Fruit fly (Drosophila melanogaster): ENCODE results near the gene Vps16B.
A peak's percentile ranks its signal among the peaks of the same experiment; 100 is the strongest.

Gene Vps16B

DNA sequence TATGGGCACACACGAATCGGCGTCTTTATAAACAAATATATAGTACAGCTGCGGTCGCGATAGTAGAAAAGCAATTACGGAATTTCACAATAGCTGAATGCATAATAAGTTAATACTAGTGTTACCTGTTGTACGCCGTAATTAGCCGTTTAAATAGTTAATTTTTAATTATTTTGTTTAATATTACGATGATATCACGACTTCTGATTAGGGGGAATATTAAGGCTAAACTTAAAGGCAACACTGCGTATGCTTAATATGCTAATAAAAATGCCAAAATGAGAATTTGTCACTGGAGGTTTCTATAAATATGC, 37.3 kb downstream of the Vps16B start (continued):
- TF ChIP-seq Ets97D (GFP tag; optimal IDR thresholded peaks at IDR 0.05) (no peak), CG12391 (tag; optimal IDR thresholded peaks at IDR 0.05) (no peak), bowl (GFP tag; IDR thresholded peaks at IDR 0.05) (no peak), CG12744 (GFP tag; optimal IDR thresholded peaks at IDR 0.05) (no peak), CG11093 (GFP tag; IDR thresholded peaks at IDR 0.05) (no peak), jing (GFP tag; optimal IDR thresholded peaks at IDR 0.05) (no peak), CG33557 (GFP tag; optimal IDR thresholded peaks at IDR 0.05) (no peak), Mad (GFP tag; optimal IDR thresholded peaks at IDR 0.05) (no peak), Elba2 (GFP tag; optimal IDR thresholded peaks at IDR 0.05) (no peak), CG3838 (GFP tag; optimal IDR thresholded peaks at IDR 0.05) (no peak), CG9437 (GFP tag; optimal IDR thresholded peaks at IDR 0.05) (no peak), wor (GFP tag; IDR thresholded peaks at IDR 0.05) (no peak), Chrac-16 (GFP tag; optimal IDR thresholded peaks at IDR 0.05) (no peak), ham (GFP tag; IDR thresholded peaks at IDR 0.05) (no peak), D19B (GFP tag; optimal IDR thresholded peaks at IDR 0.05) (peak; percentile 8), E2f1 (GFP tag; IDR thresholded peaks at IDR 0.05) (no peak), CG11696 (GFP tag; IDR thresholded peaks at IDR 0.05) (peak; percentile 31; the same call in 1 of the 2 replicates), seq (GFP tag; IDR thresholded peaks at IDR 0.05) (no peak), Opbp (GFP tag; IDR thresholded peaks at IDR 0.05; ENCODE audit: partially characterized antibody) (no peak), CG4820 (GFP tag; optimal IDR thresholded peaks at IDR 0.05) (no peak), CG17385 (GFP tag; optimal IDR thresholded peaks at IDR 0.05) (no peak), CG3995 (GFP tag; optimal IDR thresholded peaks at IDR 0.05) (no peak), exex (tag; optimal IDR thresholded peaks at IDR 0.05) (peak; percentile 41), CG15073 (GFP tag; optimal IDR thresholded peaks at IDR 0.05) (no peak), CG18599 (GFP tag; optimal IDR thresholded peaks at IDR 0.05) (peak; percentile 22), sens (GFP tag) (no peak), CG14014 (GFP tag; IDR thresholded peaks at IDR 0.05) (no peak), lmd (GFP tag; IDR thresholded peaks at IDR 0.05) (no peak), slbo (GFP tag; IDR thresholded peaks at IDR 0.05) (0 out of 2 replicates have a peak, but pooled peaks have one; percentile 4), mld (GFP tag; IDR thresholded peaks at IDR 0.05; ENCODE audit: partially characterized antibody) (no peak), PHDP (tag; optimal IDR thresholded peaks at IDR 0.05) (no peak), zfh2 (GFP tag; optimal IDR thresholded peaks at IDR 0.05) (no peak), CHES-1-like (GFP tag; optimal IDR thresholded peaks at IDR 0.05) (no peak), ERR (GFP tag; optimal IDR thresholded peaks at IDR 0.05) (no peak), Doc3 (GFP tag; IDR thresholded peaks at IDR 0.05; ENCODE audit: partially characterized antibody) (no peak), inv (GFP tag; IDR thresholded peaks at IDR 0.05; ENCODE audit: partially characterized antibody) (no peak), Nf-YB (GFP tag; optimal IDR thresholded peaks at IDR 0.05) (no peak), usp (GFP tag; optimal IDR thresholded peaks at IDR 0.05) (no peak), tin (GFP tag; optimal IDR thresholded peaks at IDR 0.05) (no peak), Kr (GFP tag; optimal IDR thresholded peaks at IDR 0.05) (no peak), kay (GFP tag; optimal IDR thresholded peaks at IDR 0.05) (peak; percentile 55), CG11560 (tag; IDR thresholded peaks at IDR 0.05) (no peak), CG2678 (tag; optimal IDR thresholded peaks at IDR 0.05) (peak; percentile 27), CG11085 (GFP tag; IDR thresholded peaks at IDR 0.05) (no peak), NC2α (GFP tag; optimal IDR thresholded peaks at IDR 0.05) (no peak), CG14667 (GFP tag; IDR thresholded peaks at IDR 0.05) (no peak), sd (tag; optimal IDR thresholded peaks at IDR 0.05) (no peak), stc (GFP tag; IDR thresholded peaks at IDR 0.05) (no peak), D (optimal IDR thresholded peaks at IDR 0.05) (no peak), D (GFP tag; optimal IDR thresholded peaks at IDR 0.05) (no peak), gfzf (GFP tag; optimal IDR thresholded peaks at IDR 0.05) (no peak), Gsc (GFP tag; IDR thresholded peaks at IDR 0.05) (no peak), CG12071 (GFP tag; optimal IDR thresholded peaks at IDR 0.05) (no peak), pita (GFP tag; optimal IDR thresholded peaks at IDR 0.05) (no peak)

All from whole organism, embryonic.